Worm (Caenorhabditis elegans): Measurements from ENCODE around the gene srh-271.

ce11 chrV:2614986-2615687, 6.6 kb downstream of the srh-271 start, which contains the start of gene F53E10.1:
- no peak for TF ChIP-seq nhr-12 (tag; optimal IDR thresholded peaks at IDR 0.05)
- no peak for TF ChIP-seq pha-4 (tag; optimal IDR thresholded peaks at IDR 0.05)
- TF ChIP-seq ztf-11 (tag; optimal IDR thresholded peaks at IDR 0.05): no peak
- no peak for TF ChIP-seq elt-3 (tag; optimal IDR thresholded peaks at IDR 0.05)
- no peak for TF ChIP-seq unc-39 (tag; optimal IDR thresholded peaks at IDR 0.05)

Measured in whole organism, mixed stage, embryonic.